Worm (Caenorhabditis elegans) whole organism, late embryonic: ENCODE data around the gene npr-17.

Source experiments
- C08G9.2 ChIP-seq: sonication (generic microtip); optimal IDR thresholded peaks from 2 replicates; lab custom pipeline; 2016; ENCODE audit warnings: mild to moderate bottlenecking, missing genetic modification characterization, moderate library complexity, missing compliant biosample characterization
- K02D7.2 ChIP-seq: sonication (generic microtip); optimal IDR thresholded peaks from 2 replicates; lab custom pipeline; 2017; ENCODE audit warnings: mild to moderate bottlenecking, missing genetic modification characterization, missing compliant biosample characterization
- ama-1 ChIP-seq: fragments of 150-350 bp; optimal IDR thresholded peaks from 2 replicates; lab custom pipeline; 2014
- ceh-19 ChIP-seq: fragments of 200-800 bp; sonication (Bioruptor generic); optimal IDR thresholded peaks from 2 replicates; lab custom pipeline; 2018; ENCODE audit warnings: mild to moderate bottlenecking, missing genetic modification characterization, missing compliant biosample characterization
- ceh-30 ChIP-seq: fragments of 150-350 bp; optimal IDR thresholded peaks from 2 replicates; lab custom pipeline; 2014; ENCODE audit warnings: missing biosample characterization, missing genetic modification characterization
- ceh-48 ChIP-seq: sonication (generic microtip); optimal IDR thresholded peaks from 2 replicates; lab custom pipeline; 2016; ENCODE audit warnings: missing genetic modification characterization, inconsistent platforms, missing compliant biosample characterization
- dve-1 ChIP-seq: sonication (generic microtip); optimal IDR thresholded peaks from 2 replicates; lab custom pipeline; 2017; ENCODE audit warnings: antibody characterized with exemption, mild to moderate bottlenecking, missing genetic modification characterization, missing compliant biosample characterization
- hlh-13 ChIP-seq: fragments of 200-800 bp; sonication (Bioruptor generic); optimal IDR thresholded peaks from 2 replicates; lab custom pipeline; 2018; ENCODE audit warnings: mild to moderate bottlenecking, missing genetic modification characterization, missing compliant biosample characterization
- nhr-11 ChIP-seq: fragments of 150-350 bp; optimal IDR thresholded peaks from 2 replicates; lab custom pipeline; 2014; ENCODE audit warnings: missing biosample characterization, missing genetic modification characterization
- pat-9 ChIP-seq: fragments of 200-800 bp; sonication (Bioruptor generic); optimal IDR thresholded peaks from 2 replicates; lab custom pipeline; 2018; ENCODE audit warnings: mild to moderate bottlenecking, missing genetic modification characterization, moderate library complexity, missing compliant biosample characterization
- pqm-1 ChIP-seq: sonication (generic microtip); optimal IDR thresholded peaks from 2 replicates; lab custom pipeline; 2016; ENCODE audit warnings: missing genetic modification characterization, missing compliant biosample characterization
- sox-2 ChIP-seq: fragments of 200-800 bp; sonication (Bioruptor generic); IDR thresholded peaks from 2 replicates; pipeline ENCODE4 v1.3.6; 2022; ENCODE audit warnings: missing genetic modification reagents, missing genetic modification characterization, missing compliant biosample characterization
- tbx-2 ChIP-seq: sonication (generic microtip); optimal IDR thresholded peaks from 2 replicates; lab custom pipeline; 2016; ENCODE audit warnings: missing genetic modification characterization, missing compliant biosample characterization

DNA sequence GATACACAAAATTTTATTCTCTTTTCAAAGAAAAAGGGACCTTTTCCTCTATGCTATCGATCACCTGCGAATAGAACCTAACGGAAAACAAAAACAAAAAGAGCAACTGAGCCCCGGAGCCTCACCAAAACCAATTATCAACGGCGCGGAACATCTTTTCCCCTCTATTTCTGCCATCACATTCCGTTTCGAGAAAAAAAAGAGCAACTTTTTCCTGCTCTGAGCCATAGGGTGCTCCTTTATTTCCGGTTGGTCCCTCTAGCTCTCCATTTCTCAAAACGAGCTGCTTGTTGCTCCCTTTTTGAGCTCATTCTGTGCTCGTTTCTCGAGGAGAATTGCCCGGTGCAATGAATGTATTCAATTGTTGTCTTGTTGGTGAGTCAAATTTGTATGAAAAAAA is 16.6 kb downstream of the npr-17 start, which contains the start of gene clp-1:
- TF ChIP-seq ceh-48 (tag; lab: Kevin White, UChicago) (no peak), ceh-19 (GFP tag; lab: Kevin White, UChicago) (no peak), C08G9.2 (no peak), hlh-13 (GFP tag; lab: Kevin White, UChicago) (no peak), ama-1 (lab: Kevin White, UChicago) (no peak), tbx-2 (tag; lab: Kevin White, UChicago) (no peak), K02D7.2 (no peak), pat-9 (tag; lab: Kevin White, UChicago) (no peak), pqm-1 (tag; lab: Kevin White, UChicago) (no peak), ceh-30 (tag; lab: Kevin White, UChicago) (no peak), sox-2 (no peak), dve-1 (no peak), nhr-11 (tag; lab: Kevin White, UChicago) (no peak)
